Worm (Caenorhabditis elegans) whole organism, midembryonic: ENCODE data around the gene dyrb-1.

Experiments used
- T22C8.4 ChIP-seq: fragments of 200-800 bp; sonication (Bioruptor generic); IDR thresholded peaks from 2 replicates; pipeline ENCODE4 v1.3.6; 2022; ENCODE audit warnings: missing genetic modification characterization, missing compliant biosample characterization
- flt-1 ChIP-seq: fragments of 200-800 bp; sonication (Bioruptor generic); IDR thresholded peaks from 2 replicates; pipeline ENCODE4 v1.3.6; 2022; ENCODE audit warnings: missing genetic modification characterization, missing compliant biosample characterization
- ref-1 ChIP-seq: fragments of 200-800 bp; sonication (Bioruptor generic); conservative IDR thresholded peaks from 2 replicates; pipeline ENCODE4 v1.3.6; 2022; ENCODE audit warnings: missing genetic modification reagents, missing genetic modification characterization, missing compliant biosample characterization
- tab-1 ChIP-seq: fragments of 200-800 bp; sonication (Bioruptor generic); IDR thresholded peaks from 2 replicates; pipeline ENCODE4 v1.3.6; 2022; ENCODE audit warnings: missing genetic modification characterization, missing compliant biosample characterization
- ztf-23 ChIP-seq: fragments of 200-800 bp; sonication (Bioruptor generic); IDR thresholded peaks from 2 replicates; pipeline ENCODE4 v1.3.6; 2022; ENCODE audit warnings: missing genetic modification reagents, missing genetic modification characterization, missing compliant biosample characterization
- ztf-29 ChIP-seq: fragments of 200-800 bp; sonication (Bioruptor generic); IDR thresholded peaks from 2 replicates; pipeline ENCODE4 v1.3.6; 2022; ENCODE audit warnings: missing genetic modification reagents, missing genetic modification characterization, missing compliant biosample characterization

ce11 chrII:9111471-9112016 is 4.6 kb upstream of the dyrb-1 start:
- TF ChIP-seq tab-1 (GFP tag; lab: Robert Waterston, UW) (no peak), flt-1 (GFP tag; lab: Robert Waterston, UW) (no peak), ztf-29 (GFP tag; lab: Robert Waterston, UW) (no peak), T22C8.4 (GFP tag; lab: Robert Waterston, UW) (no peak), ztf-23 (GFP tag; lab: Robert Waterston, UW) (no peak), ref-1 (GFP tag; lab: Robert Waterston, UW) (no peak)
